Fruit fly (Drosophila melanogaster) whole organism, adult: ENCODE measurements around the gene Rab10.

ENCODE experiments used
- Crg-1 ChIP-seq: fragments of 200-800 bp; sonication (Bioruptor generic); optimal IDR thresholded peaks from 2 replicates; lab custom pipeline; 2016; ENCODE audit warnings: missing biosample characterization, missing genetic modification characterization
- cnc ChIP-seq, 2 experiments: fragments of >200 bp; optimal IDR thresholded peaks; 2 replicates each; lab custom pipeline; 2017

dm6 chrX:20251586-20252160, 535 bp downstream of the Rab10 start:
- no peak for TF ChIP-seq cnc (optimal IDR thresholded peaks at IDR 0.05; lab: Kevin White, UChicago)
- TF ChIP-seq Crg-1 (GFP tag; lab: Kevin White, UChicago): no peak
